Worm (Caenorhabditis elegans): ENCODE results near the gene pst-2.

ce11 chrIII:5677790-5678189, 2.4 kb upstream of the pst-2 start, which contains the start of gene F54E7.9:
- no peak for TF ChIP-seq fkh-10 (GFP tag; optimal IDR thresholded peaks at IDR 0.05)
- no peak for TF ChIP-seq odd-2 (tag; optimal IDR thresholded peaks at IDR 0.05)
- no peak for TF ChIP-seq K09A11.1 (tag; optimal IDR thresholded peaks at IDR 0.05; ENCODE audit: insufficient read depth)
